Fruit fly (Drosophila melanogaster) whole organism, pupa: ENCODE results near the gene CG15553.

Experiments used
- CG10348 ChIP-seq: fragments of 200-800 bp; sonication (Bioruptor generic); IDR thresholded peaks from 2 replicates; pipeline ENCODE4 v1.3.6; 2022; ENCODE audit warnings: missing biosample characterization, missing genetic modification characterization
- CG12605 ChIP-seq: fragments of 200-800 bp; sonication (Bioruptor generic); IDR thresholded peaks from 2 replicates; pipeline ENCODE4 v1.3.6; 2022; ENCODE audit warnings: missing biosample characterization, missing genetic modification characterization
- CG13204 ChIP-seq: fragments of 200-800 bp; sonication (Bioruptor generic); optimal IDR thresholded peaks from 2 replicates; lab custom pipeline; 2018; ENCODE audit warnings: missing biosample characterization, mild to moderate bottlenecking, missing genetic modification characterization, moderate library complexity
- CG14655 ChIP-seq: fragments of 200-800 bp; sonication (Bioruptor generic); optimal IDR thresholded peaks from 3 replicates; lab custom pipeline; 2017; ENCODE audit warnings: mild to moderate bottlenecking, missing biosample characterization, missing genetic modification reagents, missing genetic modification characterization
- CG15710 ChIP-seq: fragments of 200-800 bp; sonication (Bioruptor generic); optimal IDR thresholded peaks from 2 replicates; lab custom pipeline; 2018; ENCODE audit warnings: missing biosample characterization, mild to moderate bottlenecking, missing genetic modification characterization, moderate library complexity
- CG34367 ChIP-seq: fragments of 200-800 bp; sonication (Bioruptor generic); optimal IDR thresholded peaks from 2 replicates; lab custom pipeline; 2018; ENCODE audit warnings: missing biosample characterization, mild to moderate bottlenecking, missing genetic modification characterization
- CG4496 ChIP-seq: fragments of 200-800 bp; sonication (Bioruptor generic); IDR thresholded peaks from 3 replicates; pipeline ENCODE4 v1.3.6; 2022; ENCODE audit warnings: missing biosample characterization, missing genetic modification characterization
- CG9948 ChIP-seq: fragments of 200-800 bp; sonication (Bioruptor generic); optimal IDR thresholded peaks from 2 replicates; lab custom pipeline; 2018; ENCODE audit warnings: missing biosample characterization, mild to moderate bottlenecking, missing genetic modification characterization, moderate library complexity
- D1 ChIP-seq: fragments of 200-800 bp; sonication (Bioruptor generic); optimal IDR thresholded peaks from 2 replicates; lab custom pipeline; 2018; ENCODE audit warnings: missing biosample characterization, mild to moderate bottlenecking, missing genetic modification characterization, moderate library complexity
- fd96Ca ChIP-seq: fragments of 200-800 bp; sonication (Bioruptor generic); IDR thresholded peaks from 3 replicates; pipeline ENCODE4 v1.3.6; 2022; ENCODE audit warnings: missing biosample characterization, missing genetic modification characterization

DNA sequence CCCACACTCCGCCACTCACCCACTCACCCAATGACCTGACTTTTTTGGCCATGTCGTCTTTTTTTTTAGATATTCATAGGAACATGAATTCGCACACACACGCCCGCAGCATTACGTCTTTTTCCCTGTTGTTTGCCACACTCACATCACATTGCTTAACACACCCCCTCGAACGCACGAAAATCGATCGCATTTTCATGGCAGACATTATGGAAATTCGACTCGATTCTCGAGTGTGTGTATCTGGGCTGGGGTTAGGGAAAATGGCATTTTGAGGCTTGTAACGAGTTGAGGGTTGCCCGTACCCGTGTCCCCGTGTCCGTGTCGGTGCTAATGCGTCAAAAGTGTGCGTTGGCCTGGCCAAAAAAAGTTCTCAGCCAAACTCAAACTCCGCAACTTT is 40.7 kb upstream of the CG15553 start:
- TF ChIP-seq CG12605 (GFP tag; lab: Robert Waterston, UW) (no peak), CG34367 (tag; lab: Kevin White, UChicago) (no peak), CG15710 (tag; lab: Kevin White, UChicago) (no peak), CG10348 (GFP tag; lab: Robert Waterston, UW) (no peak), D1 (tag; lab: Kevin White, UChicago) (no peak), CG9948 (no peak), CG4496 (GFP tag; lab: Robert Waterston, UW) (no peak), CG13204 (GFP tag; lab: Kevin White, UChicago) (no peak), CG14655 (no peak), fd96Ca (GFP tag; lab: Robert Waterston, UW) (no peak)
